Worm (Caenorhabditis elegans): Measurements from ENCODE around the gene sto-5.
A peak's percentile ranks its signal among the peaks of the same experiment; 100 is the strongest.

sto-5 gene

DNA sequence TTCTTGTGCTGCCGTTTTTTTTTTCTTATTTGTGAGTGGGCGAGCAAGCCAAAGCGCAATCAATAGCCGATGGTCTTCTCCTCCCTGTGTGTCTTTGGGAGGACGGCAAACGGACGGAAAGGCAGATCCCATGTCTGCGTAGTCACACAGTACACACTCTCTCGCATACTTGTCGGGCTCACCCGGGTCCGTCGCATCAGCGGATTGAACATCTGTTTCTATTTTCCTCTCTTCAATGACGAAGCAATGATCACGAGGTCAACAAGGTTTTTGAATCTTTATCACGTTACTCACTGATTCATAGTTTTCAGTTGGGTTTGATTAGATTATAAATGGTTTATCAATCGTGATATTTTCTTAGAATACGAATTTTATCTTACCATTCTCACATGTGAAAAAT lies 9.8 kb downstream of the sto-5 start:
- no peak for TF ChIP-seq nhr-102 (tag; optimal IDR thresholded peaks at IDR 0.05)
- TF ChIP-seq zip-2 (tag; optimal IDR thresholded peaks at IDR 0.05) = no peak
- no peak for TF ChIP-seq unc-130 (GFP tag; optimal IDR thresholded peaks at IDR 0.05)
- no peak for TF ChIP-seq lin-38 (GFP tag; IDR thresholded peaks at IDR 0.05)
- no peak for TF ChIP-seq duxl-1 (tag; optimal IDR thresholded peaks at IDR 0.05; ENCODE audit: poor library complexity)
- TF ChIP-seq nhr-11 (tag; optimal IDR thresholded peaks at IDR 0.05) = peak; percentile 3
- no peak for TF ChIP-seq D1046.2 (GFP tag; IDR thresholded peaks at IDR 0.05)
- TF ChIP-seq zfp-3 (GFP tag; conservative IDR thresholded peaks at IDR 0.05) = no peak
- TF ChIP-seq nhr-6 (tag; optimal IDR thresholded peaks at IDR 0.05) = no peak
- TF ChIP-seq hlh-30 (tag; optimal IDR thresholded peaks at IDR 0.05; ENCODE audit: insufficient read depth) = peak; percentile 66
- no peak for TF ChIP-seq zip-11 (GFP tag; IDR thresholded peaks at IDR 0.05)
- no peak for TF ChIP-seq aly-2 (tag; optimal IDR thresholded peaks at IDR 0.05)
- TF ChIP-seq hif-1 (tag; optimal IDR thresholded peaks at IDR 0.05) = peak in 1 of 2 experiments; percentile 10
- peak; percentile 81 for TF ChIP-seq hlh-11 (tag; optimal IDR thresholded peaks at IDR 0.05)
- TF ChIP-seq snpc-1.2 (GFP tag; IDR thresholded peaks at IDR 0.05) = no peak
- TF ChIP-seq unc-62 (GFP tag; optimal IDR thresholded peaks at IDR 0.05 in 1 of 2) = peak in 1 of 2 experiments; percentile 66
- TF ChIP-seq unc-62 (tag; optimal IDR thresholded peaks at IDR 0.05) = no peak
- peak in 1 of 2 experiments; percentile 74 for TF ChIP-seq daf-16 (GFP tag; optimal IDR thresholded peaks at IDR 0.05)
- no peak for TF ChIP-seq daf-16 (tag; optimal IDR thresholded peaks at IDR 0.05)
- TF ChIP-seq arid-1 (GFP tag; conservative IDR thresholded peaks at IDR 0.05) = no peak
- TF ChIP-seq ctbp-1 (GFP tag; IDR thresholded peaks at IDR 0.05) = 0 out of 2 replicates have a peak, but pooled peaks have one; percentile 17
- TF ChIP-seq ceh-62 (tag; optimal IDR thresholded peaks at IDR 0.05) = no peak

DNA sequence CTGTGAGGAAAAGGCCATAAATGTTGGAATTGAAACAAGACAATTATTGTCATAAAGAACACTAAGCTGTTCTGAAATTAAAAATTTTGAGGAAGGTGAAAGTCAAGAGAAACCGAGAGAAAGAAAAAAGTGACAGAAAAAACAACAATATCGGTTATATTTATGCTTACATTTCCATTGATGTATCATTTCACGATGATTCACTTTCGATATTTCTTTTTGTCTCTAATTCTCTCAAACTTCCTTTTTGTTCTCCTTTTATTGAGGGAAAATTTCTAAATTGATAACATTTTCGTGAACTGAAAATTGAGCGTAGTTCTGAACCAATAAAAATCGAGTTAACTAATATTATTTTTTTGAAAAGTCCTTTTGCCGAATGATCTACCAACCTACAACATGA lies 10.3 kb downstream of the sto-5 start:
- TF ChIP-seq dve-1 (tag; optimal IDR thresholded peaks at IDR 0.05; ENCODE audit: insufficient read depth) = peak; percentile 46
- TF ChIP-seq ztf-11 (tag; optimal IDR thresholded peaks at IDR 0.05) = no peak
- no peak for TF ChIP-seq daf-16 (GFP tag; optimal IDR thresholded peaks at IDR 0.05)
- peak; percentile 24 for TF ChIP-seq daf-16 (tag; optimal IDR thresholded peaks at IDR 0.05)
- no peak for TF ChIP-seq pha-4 (GFP tag; IDR thresholded peaks at IDR 0.05)
- peak; percentile 35 for TF ChIP-seq pha-4 (tag; optimal IDR thresholded peaks at IDR 0.05)

DNA sequence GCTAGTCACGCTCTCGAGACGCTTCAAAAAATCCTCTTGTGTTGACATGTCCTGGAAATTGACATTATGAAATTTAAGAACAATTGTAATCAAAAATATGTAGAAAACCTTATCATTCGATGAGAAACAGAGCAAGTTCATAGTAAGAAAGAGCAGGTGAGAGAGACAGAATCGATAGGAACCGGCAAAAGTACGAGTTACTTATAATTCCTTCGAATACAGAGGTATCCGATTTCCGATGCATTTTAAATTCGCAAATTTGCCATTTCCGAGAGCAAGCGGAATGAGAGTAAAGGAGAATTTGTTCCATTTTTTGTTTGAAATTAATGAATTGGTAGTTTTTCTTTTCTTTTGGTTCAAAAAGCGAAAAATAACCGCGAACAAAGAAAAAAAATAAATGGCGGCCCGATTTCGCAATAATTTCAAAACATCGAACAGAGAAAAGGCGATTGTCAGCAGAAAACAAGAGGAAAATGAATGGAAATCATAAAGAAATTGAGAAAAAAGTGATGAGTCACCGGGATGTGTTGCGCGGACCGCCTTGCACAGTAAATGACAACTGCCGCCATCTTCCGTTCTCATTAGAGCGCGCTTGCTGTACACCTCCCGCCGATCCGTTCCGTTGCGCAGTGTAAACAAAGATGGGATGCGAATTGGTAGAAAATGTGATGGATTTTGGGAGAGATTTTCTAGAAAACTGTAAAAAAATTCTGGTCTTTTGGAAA lies 11.5 kb downstream of the sto-5 start, which contains the start of gene cas-1:
Gene cas-1, minus strand, starts transcription at position 51 of the 725 bp plus-strand sequence.
- TF ChIP-seq hlh-11 (tag; optimal IDR thresholded peaks at IDR 0.05) = peak; percentile 35
- TF ChIP-seq mep-1 (tag; optimal IDR thresholded peaks at IDR 0.05) = peak; percentile 50
- no peak for TF ChIP-seq pha-4 (GFP tag; IDR thresholded peaks at IDR 0.05)
- peak; percentile 13 for TF ChIP-seq pha-4 (tag; optimal IDR thresholded peaks at IDR 0.05)
- TF ChIP-seq sdz-12 (GFP tag; optimal IDR thresholded peaks at IDR 0.05) = no peak
- peak; percentile 45 for TF ChIP-seq dpl-1 (GFP tag; optimal IDR thresholded peaks at IDR 0.05)
- no peak for TF ChIP-seq php-3 (GFP tag; IDR thresholded peaks at IDR 0.05)
- no peak for TF ChIP-seq nhr-25 (tag; optimal IDR thresholded peaks at IDR 0.05; ENCODE audit: borderline replicate concordance, insufficient read depth)
- peak; percentile 30 for TF ChIP-seq nhr-6 (tag; optimal IDR thresholded peaks at IDR 0.05)
- peak in 1 of 2 experiments; percentile 57 for TF ChIP-seq mdl-1 (tag; optimal IDR thresholded peaks at IDR 0.05)
- peak in 1 of 2 experiments; percentile 41 for TF ChIP-seq lsy-2 (tag; optimal IDR thresholded peaks at IDR 0.05)
- TF ChIP-seq skn-1 (tag; optimal IDR thresholded peaks at IDR 0.05) = no peak
- no peak for TF ChIP-seq daf-16 (GFP tag; optimal IDR thresholded peaks at IDR 0.05)
- TF ChIP-seq daf-16 (tag; optimal IDR thresholded peaks at IDR 0.05) = no peak
- TF ChIP-seq aha-1 (tag) = peak; percentile 73
- peak; percentile 44 for TF ChIP-seq rbr-2 (tag; optimal IDR thresholded peaks at IDR 0.05)
- no peak for TF ChIP-seq fkh-10 (GFP tag; optimal IDR thresholded peaks at IDR 0.05)
- TF ChIP-seq dmd-9 (GFP tag; IDR thresholded peaks at IDR 0.05) = no peak
- TF ChIP-seq dmd-6 (GFP tag; IDR thresholded peaks at IDR 0.05) = 0 out of 2 replicates have a peak, but pooled peaks have one; percentile 11
- TF ChIP-seq ceh-44 (GFP tag; IDR thresholded peaks at IDR 0.05) = no peak
- TF ChIP-seq F44E2.7 (GFP tag; IDR thresholded peaks at IDR 0.05) = no peak
- TF ChIP-seq nhr-41 (GFP tag; IDR thresholded peaks at IDR 0.05) = no peak
- no peak for TF ChIP-seq Y75B8A.6 (GFP tag; IDR thresholded peaks at IDR 0.05)
- TF ChIP-seq F26F4.8 (GFP tag; conservative IDR thresholded peaks at IDR 0.05) = no peak
- no peak for TF ChIP-seq lir-3 (tag; optimal IDR thresholded peaks at IDR 0.05)
- TF ChIP-seq hmg-1.1 (GFP tag; IDR thresholded peaks at IDR 0.05) = peak; percentile 34; the same call in 1 of the 2 replicates
- peak; percentile 56 for TF ChIP-seq hlh-30 (tag; optimal IDR thresholded peaks at IDR 0.05; ENCODE audit: insufficient read depth)
- TF ChIP-seq T26A8.4 (GFP tag; IDR thresholded peaks at IDR 0.05) = no peak

Measured in whole organism, L4 larva.